Fruit fly (Drosophila melanogaster) whole organism, embryonic: ENCODE data around the gene Rpp14b.

Experiments used
- Abd-B ChIP-seq: fragments of 200-800 bp; sonication (Bioruptor generic); optimal IDR thresholded peaks from 2 replicates; lab custom pipeline; 2018; ENCODE audit warnings: missing biosample characterization, mild to moderate bottlenecking, missing genetic modification characterization, moderate library complexity
- CG10147 ChIP-seq: fragments of 200-800 bp; sonication (Bioruptor generic); optimal IDR thresholded peaks from 2 replicates; lab custom pipeline; 2019; ENCODE audit warnings: missing biosample characterization, mild to moderate bottlenecking, missing genetic modification characterization, moderate library complexity
- CG11085 ChIP-seq: fragments of 200-800 bp; sonication (Bioruptor generic); IDR thresholded peaks from 2 replicates; pipeline ENCODE4 v1.3.6; 2022; ENCODE audit warnings: missing biosample characterization, missing genetic modification characterization
- CG11696 ChIP-seq: fragments of 200-800 bp; sonication (Bioruptor generic); IDR thresholded peaks from 2 replicates; pipeline ENCODE4 v1.3.6; 2022; ENCODE audit warnings: missing biosample characterization, missing genetic modification characterization
- CG13424 ChIP-seq: fragments of 200-800 bp; sonication (Bioruptor generic); optimal IDR thresholded peaks from 2 replicates; lab custom pipeline; 2019; ENCODE audit warnings: missing biosample characterization, mild to moderate bottlenecking, missing genetic modification characterization, moderate library complexity
- CG17385 ChIP-seq: fragments of 200-800 bp; sonication (Bioruptor generic); optimal IDR thresholded peaks from 3 replicates; lab custom pipeline; 2018; ENCODE audit warnings: missing biosample characterization, mild to moderate bottlenecking, missing genetic modification characterization
- CG2199 ChIP-seq: fragments of 200-800 bp; sonication (Bioruptor generic); IDR thresholded peaks from 3 replicates; pipeline ENCODE4 v1.3.6; 2022; ENCODE audit warnings: missing biosample characterization, missing genetic modification characterization
- CG3163 ChIP-seq: fragments of 200-800 bp; sonication (Bioruptor generic); optimal IDR thresholded peaks from 3 replicates; lab custom pipeline; 2016; ENCODE audit warnings: missing biosample characterization, missing genetic modification characterization
- CG3407 ChIP-seq: fragments of 200-800 bp; sonication (Bioruptor generic); optimal IDR thresholded peaks from 2 replicates; lab custom pipeline; 2018; ENCODE audit warnings: missing biosample characterization, mild to moderate bottlenecking, missing genetic modification characterization
- CG4617 ChIP-seq: fragments of 200-800 bp; sonication (Bioruptor generic); optimal IDR thresholded peaks from 3 replicates; lab custom pipeline; 2016; ENCODE audit warnings: missing biosample characterization, missing genetic modification characterization, borderline replicate concordance
- CG5953 ChIP-seq: fragments of 200-800 bp; sonication (Bioruptor generic); IDR thresholded peaks from 2 replicates; pipeline ENCODE4 v1.3.6; 2022; ENCODE audit warnings: missing biosample characterization, missing genetic modification characterization
- CG6254 ChIP-seq: fragments of 200-800 bp; sonication (Bioruptor generic); optimal IDR thresholded peaks from 3 replicates; lab custom pipeline; 2017; ENCODE audit warnings: mild to moderate bottlenecking, missing biosample characterization, missing genetic modification reagents, missing genetic modification characterization
- CG6272 ChIP-seq: fragments of 200-800 bp; sonication (Bioruptor generic); IDR thresholded peaks from 2 replicates; pipeline ENCODE4 v1.3.6; 2022; ENCODE audit warnings: missing biosample characterization, missing genetic modification characterization
- CG8281 ChIP-seq: fragments of 200-800 bp; sonication (Bioruptor generic); optimal IDR thresholded peaks from 2 replicates; lab custom pipeline; 2018; ENCODE audit warnings: missing biosample characterization, mild to moderate bottlenecking, missing genetic modification characterization, moderate library complexity
- CG8359 ChIP-seq: fragments of 200-800 bp; sonication (Bioruptor generic); optimal IDR thresholded peaks from 2 replicates; lab custom pipeline; 2017; ENCODE audit warnings: missing biosample characterization, mild to moderate bottlenecking, missing genetic modification characterization, borderline replicate concordance
- CG9727 ChIP-seq: fragments of 200-800 bp; sonication (Bioruptor generic); optimal IDR thresholded peaks from 3 replicates; lab custom pipeline; 2017; ENCODE audit warnings: missing biosample characterization, mild to moderate bottlenecking, missing genetic modification characterization
- CkIIα-i1 ChIP-seq: fragments of 200-800 bp; sonication (Bioruptor generic); IDR thresholded peaks from 2 replicates; pipeline ENCODE4 v1.3.6; 2022; ENCODE audit warnings: missing biosample characterization, missing genetic modification characterization
- Drgx ChIP-seq: fragments of 200-800 bp; sonication (Bioruptor generic); IDR thresholded peaks from 2 replicates; pipeline ENCODE4 v1.3.6; 2022; ENCODE audit warnings: missing biosample characterization, missing genetic modification characterization
- Hr3 ChIP-seq: fragments of 200-800 bp; sonication (Bioruptor generic); optimal IDR thresholded peaks from 3 replicates; lab custom pipeline; 2016; ENCODE audit warnings: missing biosample characterization, missing genetic modification characterization
- Hr39 ChIP-seq: fragments of >200 bp; optimal IDR thresholded peaks from 2 replicates; lab custom pipeline; 2017
- Lim3 ChIP-seq: fragments of 200-800 bp; sonication (Bioruptor generic); IDR thresholded peaks from 2 replicates; pipeline ENCODE4 v1.3.6; 2022; ENCODE audit warnings: missing biosample characterization, missing genetic modification characterization
- Med ChIP-seq: fragments of 200-800 bp; sonication (Bioruptor generic); peaks from one replicate; lab custom pipeline; 2016; ENCODE audit warnings: missing biosample characterization, missing genetic modification characterization, mild to moderate bottlenecking, inconsistent platforms, moderate library complexity
- PHDP ChIP-seq: fragments of 200-800 bp; sonication (Bioruptor generic); optimal IDR thresholded peaks from 3 replicates; lab custom pipeline; 2018; ENCODE audit warnings: missing biosample characterization, mild to moderate bottlenecking, missing genetic modification characterization, moderate library complexity
- Ptx1 ChIP-seq: fragments of 200-800 bp; sonication (Bioruptor generic); IDR thresholded peaks from 2 replicates; pipeline ENCODE4 v1.3.6; 2022; ENCODE audit warnings: missing biosample characterization, missing genetic modification characterization
- Trl ChIP-seq, 3 experiments: fragments of >200 bp in 2 of 3; fragments of 200-800 bp in 1 of 3; sonication (Bioruptor generic) in 1 of 3; optimal IDR thresholded peaks; 2 replicates in 1 of 3; 3 replicates in 2 of 3; lab custom pipeline; 2016 to 2017; ENCODE audit warnings: missing biosample characterization in 1 of 3, missing genetic modification characterization in 1 of 3
- Vsx1 ChIP-seq: fragments of 200-800 bp; sonication (Bioruptor generic); optimal IDR thresholded peaks from 2 replicates; lab custom pipeline; 2017; ENCODE audit warnings: missing biosample characterization, mild to moderate bottlenecking, missing genetic modification characterization, missing genetic modification reagents
- abd-A ChIP-seq: fragments of 200-800 bp; sonication (Bioruptor generic); optimal IDR thresholded peaks from 3 replicates; lab custom pipeline; 2019; ENCODE audit warnings: missing biosample characterization, mild to moderate bottlenecking, missing genetic modification characterization, moderate library complexity
- ac ChIP-seq: fragments of 200-800 bp; sonication (Bioruptor generic); optimal IDR thresholded peaks from 3 replicates; lab custom pipeline; 2017; ENCODE audit warnings: missing biosample characterization, mild to moderate bottlenecking, missing genetic modification characterization
- aop ChIP-seq: fragments of 200-800 bp; sonication (Bioruptor generic); IDR thresholded peaks from 2 replicates; pipeline ENCODE4 v1.3.6; 2022; ENCODE audit warnings: missing biosample characterization, missing genetic modification characterization
- cg ChIP-seq: fragments of 200-800 bp; sonication (Bioruptor generic); optimal IDR thresholded peaks from 3 replicates; lab custom pipeline; 2019; ENCODE audit warnings: missing biosample characterization, mild to moderate bottlenecking, missing genetic modification characterization, moderate library complexity
- chif ChIP-seq, 2 experiments: fragments of 200-800 bp; sonication (Bioruptor generic); optimal IDR thresholded peaks; 3 replicates each; lab custom pipeline; 2016; ENCODE audit warnings: missing biosample characterization in 2 of 2, missing genetic modification characterization in 2 of 2
- chinmo ChIP-seq: fragments of 200-800 bp; sonication (Bioruptor generic); IDR thresholded peaks from 4 replicates; pipeline ENCODE4 v1.3.6; 2022; ENCODE audit warnings: missing biosample characterization, missing genetic modification characterization; ENCODE audit not compliant: partially characterized antibody
- ci ChIP-seq: fragments of 200-800 bp; sonication (Bioruptor generic); IDR thresholded peaks from 3 replicates; pipeline ENCODE4 v1.3.6; 2022; ENCODE audit warnings: missing biosample characterization, missing genetic modification characterization
- crol ChIP-seq: fragments of 200-800 bp; sonication (Bioruptor generic); IDR thresholded peaks from 2 replicates; pipeline ENCODE4 v1.3.6; 2022; ENCODE audit warnings: missing biosample characterization, missing genetic modification characterization
- eve ChIP-seq, 2 experiments: fragments of >200 bp; optimal IDR thresholded peaks; 2 replicates each; lab custom pipeline; 2017; ENCODE audit warnings: missing biosample characterization in 2 of 2, missing genetic modification characterization in 2 of 2
- fd3F ChIP-seq: fragments of 200-800 bp; sonication (Bioruptor generic); optimal IDR thresholded peaks from 2 replicates; lab custom pipeline; 2018; ENCODE audit warnings: missing biosample characterization, mild to moderate bottlenecking, missing genetic modification characterization, moderate library complexity
- gce ChIP-seq: fragments of 200-800 bp; sonication (Bioruptor generic); IDR thresholded peaks from 3 replicates; pipeline ENCODE4 v1.3.6; 2022; ENCODE audit warnings: missing biosample characterization, missing genetic modification characterization
- odd ChIP-seq: fragments of 200-800 bp; sonication (Bioruptor generic); optimal IDR thresholded peaks from 2 replicates; lab custom pipeline; 2017; ENCODE audit warnings: missing biosample characterization, mild to moderate bottlenecking, missing genetic modification characterization
- schlank ChIP-seq: fragments of 200-800 bp; sonication (Bioruptor generic); optimal IDR thresholded peaks from 2 replicates; lab custom pipeline; 2018; ENCODE audit warnings: missing biosample characterization, mild to moderate bottlenecking, missing genetic modification characterization
- sens ChIP-seq: fragments of 200-800 bp; sonication (Bioruptor generic); peaks from one replicate; lab custom pipeline; 2016; ENCODE audit warnings: missing biosample characterization, missing genetic modification characterization
- slp2 ChIP-seq: fragments of 200-800 bp; sonication (Bioruptor generic); optimal IDR thresholded peaks from 2 replicates; lab custom pipeline; 2016; ENCODE audit warnings: missing biosample characterization, missing genetic modification characterization
- trem ChIP-seq: fragments of 200-800 bp; optimal IDR thresholded peaks from 3 replicates; lab custom pipeline; 2019; ENCODE audit warnings: missing biosample characterization, mild to moderate bottlenecking, missing genetic modification characterization, moderate library complexity

The Rpp14b gene

dm6 chr3R:30100325-30100975, 44.7 kb downstream of the Rpp14b start:
- TF ChIP-seq chif (GFP tag; optimal IDR thresholded peaks at IDR 0.05; lab: Kevin White, UChicago): no peak
- no peak for TF ChIP-seq aop (GFP tag; lab: Robert Waterston, UW)
- TF ChIP-seq eve (GFP tag; optimal IDR thresholded peaks at IDR 0.05; lab: Kevin White, UChicago): no peak
- TF ChIP-seq cg (GFP tag; lab: Kevin White, UChicago): peak; percentile 4
- TF ChIP-seq CkIIα-i1 (GFP tag; lab: Robert Waterston, UW): no peak
- no peak for TF ChIP-seq Lim3 (GFP tag; lab: Robert Waterston, UW)
- TF ChIP-seq CG11085 (GFP tag; lab: Robert Waterston, UW): no peak
- peak; percentile 66 for TF ChIP-seq sens (GFP tag; lab: Kevin White, UChicago)
- TF ChIP-seq CG8281 (tag; lab: Kevin White, UChicago): no peak
- peak; percentile 12 for TF ChIP-seq CG17385 (GFP tag; lab: Kevin White, UChicago)
- TF ChIP-seq CG4617 (GFP tag; lab: Kevin White, UChicago): no peak
- no peak for TF ChIP-seq Ptx1
- no peak for TF ChIP-seq CG3163 (GFP tag; lab: Kevin White, UChicago)
- TF ChIP-seq Hr39: peak; percentile 79
- no peak for TF ChIP-seq ac (GFP tag; lab: Kevin White, UChicago)
- no peak for TF ChIP-seq CG9727 (GFP tag; lab: Kevin White, UChicago)
- no peak for TF ChIP-seq CG6272 (GFP tag; lab: Robert Waterston, UW)
- TF ChIP-seq CG6254 (GFP tag; lab: Kevin White, UChicago): no peak
- no peak for TF ChIP-seq PHDP (tag; lab: Kevin White, UChicago)
- no peak for TF ChIP-seq gce (GFP tag; lab: Robert Waterston, UW)
- TF ChIP-seq slp2 (GFP tag; lab: Kevin White, UChicago): no peak
- peak; percentile 82 for TF ChIP-seq abd-A (tag; lab: Kevin White, UChicago)
- 0 out of 4 replicates have a peak, but pooled peaks have one; percentile 35 for TF ChIP-seq chinmo (GFP tag; lab: Robert Waterston, UW)
- TF ChIP-seq CG13424 (tag; lab: Kevin White, UChicago): no peak
- no peak for TF ChIP-seq CG11696 (GFP tag; lab: Robert Waterston, UW)
- TF ChIP-seq ci: no peak
- TF ChIP-seq Trl (optimal IDR thresholded peaks at IDR 0.05; lab: Kevin White, UChicago): peak in 1 of 2 experiments; percentile 11
- no peak for TF ChIP-seq Trl (GFP tag; optimal IDR thresholded peaks at IDR 0.05; lab: Kevin White, UChicago)
- no peak for TF ChIP-seq trem (tag; lab: Kevin White, UChicago)
- TF ChIP-seq crol (GFP tag; lab: Robert Waterston, UW): peak; percentile 80
- TF ChIP-seq Abd-B (GFP tag; lab: Kevin White, UChicago): no peak
- TF ChIP-seq Hr3: no peak
- no peak for TF ChIP-seq CG2199 (GFP tag; lab: Robert Waterston, UW)
- TF ChIP-seq Drgx (GFP tag; lab: Robert Waterston, UW): no peak
- TF ChIP-seq CG8359: no peak
- no peak for TF ChIP-seq odd (GFP tag; lab: Kevin White, UChicago)
- TF ChIP-seq fd3F (GFP tag; lab: Kevin White, UChicago): no peak
- TF ChIP-seq CG5953 (GFP tag; lab: Robert Waterston, UW): no peak
- no peak for TF ChIP-seq Vsx1 (GFP tag; lab: Kevin White, UChicago)
- no peak for TF ChIP-seq CG10147 (GFP tag; lab: Kevin White, UChicago)
- TF ChIP-seq CG3407 (GFP tag; lab: Kevin White, UChicago): no peak
- TF ChIP-seq Med (GFP tag; lab: Kevin White, UChicago): peak; percentile 44
- TF ChIP-seq schlank: no peak
